Worm (Caenorhabditis elegans) whole organism, L4 larva: Measurements from ENCODE around the gene C01G5.5.
A peak's percentile ranks its signal among the peaks of the same experiment; 100 is the strongest.

Source experiments
- F49E8.2 ChIP-seq: sonication (generic microtip); optimal IDR thresholded peaks from 2 replicates; lab custom pipeline; 2016; ENCODE audit warnings: missing compliant biosample characterization, mild to moderate bottlenecking, missing genetic modification characterization, borderline replicate concordance
- R02D3.7 ChIP-seq: fragments of 150-350 bp; sonication (generic microtip); optimal IDR thresholded peaks from 3 replicates; lab custom pipeline; 2014; ENCODE audit warnings: missing biosample characterization, missing genetic modification characterization
- T26A8.4 ChIP-seq: fragments of 200-800 bp; sonication (Bioruptor generic); IDR thresholded peaks from 2 replicates; pipeline ENCODE4 v1.3.6; 2022; ENCODE audit warnings: missing genetic modification characterization, missing compliant biosample characterization
- Y48G9A.11 ChIP-seq: fragments of 200-800 bp; sonication (Bioruptor generic); IDR thresholded peaks from 2 replicates; pipeline ENCODE4 v1.3.6; 2022; ENCODE audit warnings: missing genetic modification reagents, missing genetic modification characterization, missing compliant biosample characterization
- Y5F2A.4 ChIP-seq: fragments of 200-800 bp; sonication (Bioruptor generic); optimal IDR thresholded peaks from 2 replicates; lab custom pipeline; 2018; ENCODE audit warnings: mild to moderate bottlenecking, missing genetic modification characterization, missing compliant biosample characterization
- Y75B8A.6 ChIP-seq: fragments of 200-800 bp; sonication (Bioruptor generic); IDR thresholded peaks from 2 replicates; pipeline ENCODE4 v1.3.6; 2022; ENCODE audit warnings: missing genetic modification reagents, missing genetic modification characterization, missing compliant biosample characterization
- aha-1 ChIP-seq: fragments of 150-350 bp; peaks from one replicate; lab custom pipeline; 2014; ENCODE audit warnings: missing biosample characterization, missing genetic modification characterization
- cey-2 ChIP-seq: sonication (generic microtip); optimal IDR thresholded peaks from 3 replicates; lab custom pipeline; 2017; ENCODE audit warnings: missing genetic modification characterization, mild to moderate bottlenecking, missing compliant biosample characterization, antibody characterized with exemption, borderline replicate concordance; ENCODE audit not compliant: insufficient read depth
- daf-12 ChIP-seq: fragments of 150-350 bp; optimal IDR thresholded peaks from 2 replicates; lab custom pipeline; 2014; ENCODE audit warnings: missing biosample characterization, missing genetic modification reagents, missing genetic modification characterization
- daf-16 ChIP-seq, 3 experiments: sonication (generic microtip); optimal IDR thresholded peaks; 2 replicates each; lab custom pipeline; 2016 to 2017; ENCODE audit warnings: missing genetic modification characterization in 3 of 3, missing genetic modification reagents in 3 of 3, mild to moderate bottlenecking in 2 of 3, missing compliant biosample characterization in 2 of 3, missing biosample characterization in 1 of 3, moderate library complexity in 1 of 3
- daf-8 ChIP-seq: fragments of 200-800 bp; sonication (Bioruptor generic); IDR thresholded peaks from 2 replicates; pipeline ENCODE4 v1.3.6; 2022; ENCODE audit warnings: missing genetic modification characterization, missing compliant biosample characterization
- dmd-6 ChIP-seq: fragments of 200-800 bp; sonication (Bioruptor generic); IDR thresholded peaks from 2 replicates; pipeline ENCODE4 v1.3.6; 2022; ENCODE audit warnings: missing genetic modification reagents, missing genetic modification characterization, missing compliant biosample characterization
- dmd-8 ChIP-seq: fragments of 200-800 bp; sonication (Bioruptor generic); IDR thresholded peaks from 2 replicates; pipeline ENCODE4 v1.3.6; 2022; ENCODE audit warnings: missing genetic modification characterization, missing compliant biosample characterization
- dmd-9 ChIP-seq: fragments of 200-800 bp; sonication (Bioruptor generic); IDR thresholded peaks from 2 replicates; pipeline ENCODE4 v1.3.6; 2022; ENCODE audit warnings: missing genetic modification reagents, missing genetic modification characterization, missing compliant biosample characterization
- dpl-1 ChIP-seq: fragments of 150-350 bp; optimal IDR thresholded peaks from 2 replicates; lab custom pipeline; 2014; ENCODE audit warnings: missing biosample characterization, missing genetic modification reagents, missing genetic modification characterization
- dve-1 ChIP-seq: sonication (generic microtip); optimal IDR thresholded peaks from 2 replicates; lab custom pipeline; 2017; ENCODE audit warnings: antibody characterized with exemption, mild to moderate bottlenecking, missing genetic modification characterization, missing compliant biosample characterization; ENCODE audit not compliant: insufficient read depth
- fos-1 ChIP-seq: fragments of 150-350 bp; optimal IDR thresholded peaks from 2 replicates; lab custom pipeline; 2014; ENCODE audit warnings: missing biosample characterization, missing genetic modification characterization
- hlh-11 ChIP-seq: fragments of 200-800 bp; sonication (Bioruptor generic); optimal IDR thresholded peaks from 2 replicates; lab custom pipeline; 2018; ENCODE audit warnings: mild to moderate bottlenecking, missing genetic modification characterization, missing compliant biosample characterization
- hlh-30 ChIP-seq: sonication (generic microtip); optimal IDR thresholded peaks from 2 replicates; lab custom pipeline; 2017; ENCODE audit warnings: antibody characterized with exemption, mild to moderate bottlenecking, missing genetic modification characterization, missing compliant biosample characterization; ENCODE audit not compliant: insufficient read depth
- hmg-1.1 ChIP-seq: fragments of 200-800 bp; sonication (Bioruptor generic); IDR thresholded peaks from 2 replicates; pipeline ENCODE4 v1.3.6; 2022; ENCODE audit warnings: missing genetic modification reagents, missing genetic modification characterization, missing compliant biosample characterization
- jun-1 ChIP-seq: fragments of 150-350 bp; optimal IDR thresholded peaks from 2 replicates; lab custom pipeline; 2014; ENCODE audit warnings: missing biosample characterization, missing genetic modification reagents, missing genetic modification characterization
- lin-15B ChIP-seq: fragments of 150-350 bp; sonication (generic microtip); optimal IDR thresholded peaks from 3 replicates; lab custom pipeline; 2014; ENCODE audit warnings: missing biosample characterization, missing genetic modification characterization
- lin-29 ChIP-seq: fragments of 200-800 bp; sonication (Bioruptor generic); IDR thresholded peaks from 2 replicates; pipeline ENCODE4 v1.3.6; 2022; ENCODE audit warnings: missing genetic modification reagents, missing genetic modification characterization, missing compliant biosample characterization
- lin-38 ChIP-seq: fragments of 200-800 bp; sonication (Bioruptor generic); IDR thresholded peaks from 2 replicates; pipeline ENCODE4 v1.3.6; 2022; ENCODE audit warnings: missing genetic modification reagents, missing genetic modification characterization, missing compliant biosample characterization
- lir-3 ChIP-seq: sonication (generic microtip); optimal IDR thresholded peaks from 2 replicates; lab custom pipeline; 2016; ENCODE audit warnings: mild to moderate bottlenecking, missing genetic modification characterization, missing compliant biosample characterization
- lsy-2 ChIP-seq, 2 experiments: fragments of 150-350 bp in 1 of 2; sonication (generic microtip) in 1 of 2; optimal IDR thresholded peaks; 2 replicates each; lab custom pipeline; 2014 to 2017; ENCODE audit warnings: missing biosample characterization in 2 of 2, missing genetic modification characterization in 2 of 2
- madf-9 ChIP-seq: fragments of 200-800 bp; sonication (Bioruptor generic); conservative IDR thresholded peaks from 2 replicates; pipeline ENCODE4 v1.3.6; 2022; ENCODE audit warnings: missing genetic modification reagents, missing genetic modification characterization, missing compliant biosample characterization
- mdl-1 ChIP-seq, 2 experiments: fragments of 150-350 bp in 1 of 2; sonication (generic microtip) in 1 of 2; optimal IDR thresholded peaks; 2 replicates each; lab custom pipeline; 2014 to 2017; ENCODE audit warnings: missing biosample characterization in 2 of 2, missing genetic modification characterization in 2 of 2
- mep-1 ChIP-seq: fragments of 150-350 bp; sonication (generic microtip); optimal IDR thresholded peaks from 3 replicates; lab custom pipeline; 2014; ENCODE audit warnings: missing biosample characterization, missing genetic modification characterization
- mes-2 ChIP-seq: sonication (generic microtip); optimal IDR thresholded peaks from 2 replicates; lab custom pipeline; 2016; ENCODE audit warnings: missing genotype, mild to moderate bottlenecking, missing genetic modification characterization, missing compliant biosample characterization; ENCODE audit not compliant: poor library complexity, severe bottlenecking
- mxl-3 ChIP-seq: fragments of 200-800 bp; sonication (Bioruptor generic); optimal IDR thresholded peaks from 2 replicates; lab custom pipeline; 2018; ENCODE audit warnings: mild to moderate bottlenecking, missing genetic modification characterization, missing compliant biosample characterization
- nhr-10 ChIP-seq: fragments of 150-350 bp; optimal IDR thresholded peaks from 2 replicates; lab custom pipeline; 2014; ENCODE audit warnings: missing biosample characterization, missing genetic modification characterization
- nhr-28 ChIP-seq: fragments of 150-350 bp; optimal IDR thresholded peaks from 2 replicates; lab custom pipeline; 2014; ENCODE audit warnings: missing biosample characterization, missing genetic modification characterization
- nhr-48 ChIP-seq: sonication (generic microtip); optimal IDR thresholded peaks from 2 replicates; lab custom pipeline; 2016; ENCODE audit warnings: mild to moderate bottlenecking, missing genetic modification characterization, missing compliant biosample characterization
- nhr-76 ChIP-seq: fragments of 150-350 bp; optimal IDR thresholded peaks from 2 replicates; lab custom pipeline; 2014; ENCODE audit warnings: missing biosample characterization, missing genetic modification characterization
- spr-1 ChIP-seq: sonication (generic microtip); optimal IDR thresholded peaks from 2 replicates; lab custom pipeline; 2016; ENCODE audit warnings: mild to moderate bottlenecking, missing genetic modification characterization, missing compliant biosample characterization
- tag-97 ChIP-seq: fragments of 200-800 bp; sonication (Bioruptor generic); IDR thresholded peaks from 2 replicates; pipeline ENCODE4 v1.3.6; 2022; ENCODE audit warnings: missing genetic modification characterization, missing compliant biosample characterization
- unc-130 ChIP-seq: sonication (generic microtip); optimal IDR thresholded peaks from 2 replicates; lab custom pipeline; 2016; ENCODE audit warnings: missing genetic modification reagents, missing genetic modification characterization, missing compliant biosample characterization
- unc-39 ChIP-seq: sonication (generic microtip); optimal IDR thresholded peaks from 2 replicates; lab custom pipeline; 2017; ENCODE audit warnings: missing biosample characterization, missing genetic modification characterization
- unc-62 ChIP-seq, 3 experiments: fragments of 150-350 bp in 1 of 3; sonication (generic microtip); optimal IDR thresholded peaks in 2 of 3; peaks in 1 of 3; 1 replicate in 1 of 3; 2 replicates in 2 of 3; lab custom pipeline; 2014 to 2017; ENCODE audit warnings: missing biosample characterization in 3 of 3, missing genetic modification characterization in 3 of 3, missing genetic modification reagents in 3 of 3, missing genotype in 1 of 3
- zfp-2 ChIP-seq: sonication (generic microtip); optimal IDR thresholded peaks from 2 replicates; lab custom pipeline; 2016; ENCODE audit warnings: mild to moderate bottlenecking, missing genetic modification characterization, missing compliant biosample characterization
- ztf-11 ChIP-seq: fragments of 150-350 bp; optimal IDR thresholded peaks from 2 replicates; lab custom pipeline; 2014; ENCODE audit warnings: missing biosample characterization, missing genetic modification characterization

C01G5.5 gene

ce11 chrIV:6554865-6555264, 30.5 kb downstream of the C01G5.5 start (continued):
- TF ChIP-seq Y5F2A.4 (GFP tag; lab: Kevin White, UChicago) (no peak), nhr-76 (tag; lab: Kevin White, UChicago) (no peak), dmd-8 (no peak), daf-16 (GFP tag; optimal IDR thresholded peaks at IDR 0.05; lab: Kevin White, UChicago) (no peak), daf-16 (tag; optimal IDR thresholded peaks at IDR 0.05; lab: Kevin White, UChicago) (peak; percentile 66), nhr-10 (tag; lab: Kevin White, UChicago) (peak; percentile 54), spr-1 (tag; lab: Kevin White, UChicago) (no peak), nhr-28 (peak; percentile 91), R02D3.7 (tag; lab: Kevin White, UChicago) (no peak), tag-97 (GFP tag; lab: Robert Waterston, UW) (no peak), mdl-1 (tag; optimal IDR thresholded peaks at IDR 0.05; lab: Kevin White, UChicago) (peak in 1 of 2 experiments; percentile 56), zfp-2 (no peak), madf-9 (no peak), Y75B8A.6 (no peak), Y48G9A.11 (no peak), nhr-48 (tag; lab: Kevin White, UChicago) (peak; percentile 26), jun-1 (tag; lab: Kevin White, UChicago) (no peak), lin-15B (tag; lab: Kevin White, UChicago) (no peak), daf-8 (no peak), T26A8.4 (no peak)
- TF ChIP-seq, all 104 proteins: peak for 20

- TF ChIP-seq mep-1 (peak; percentile 34), aha-1 (tag; lab: Kevin White, UChicago) (peak; percentile 56), lin-29 (no peak), nhr-76 (tag; lab: Kevin White, UChicago) (no peak), unc-39 (no peak), hlh-11 (tag; lab: Kevin White, UChicago) (peak; percentile 21), madf-9 (no peak), spr-1 (tag; lab: Kevin White, UChicago) (no peak), lir-3 (tag; lab: Kevin White, UChicago) (no peak), Y75B8A.6 (no peak), dmd-6 (GFP tag; lab: Robert Waterston, UW) (peak; percentile 58), lin-38 (GFP tag; lab: Robert Waterston, UW) (0 out of 2 replicates have a peak, but pooled peaks have one; percentile 22), hmg-1.1 (0 out of 2 replicates have a peak, but pooled peaks have one; percentile 19), daf-12 (tag; lab: Kevin White, UChicago) (no peak), mdl-1 (tag; optimal IDR thresholded peaks at IDR 0.05; lab: Kevin White, UChicago) (peak in 1 of 2 experiments; percentile 74), cey-2 (peak; percentile 80), unc-62 (GFP tag; optimal IDR thresholded peaks at IDR 0.05 in 1 of 2; lab: Kevin White, UChicago) (peak in 1 of 2 experiments; percentile 9), unc-62 (tag; optimal IDR thresholded peaks at IDR 0.05; lab: Kevin White, UChicago) (no peak), dmd-9 (no peak), fos-1 (tag; lab: Kevin White, UChicago) (no peak), unc-130 (GFP tag; lab: Kevin White, UChicago) (no peak), lsy-2 (tag; optimal IDR thresholded peaks at IDR 0.05; lab: Kevin White, UChicago) (peak in 1 of 2 experiments; percentile 43), mxl-3 (GFP tag; lab: Kevin White, UChicago) (peak; percentile 49), dpl-1 (GFP tag; lab: Kevin White, UChicago) (peak; percentile 72), ztf-11 (tag; lab: Kevin White, UChicago) (no peak), mes-2 (peak; percentile 23), dve-1 (tag; lab: Kevin White, UChicago) (peak; percentile 56), F49E8.2 (tag; lab: Kevin White, UChicago) (no peak), daf-16 (GFP tag; optimal IDR thresholded peaks at IDR 0.05; lab: Kevin White, UChicago) (peak in 1 of 2 experiments; percentile 7), daf-16 (tag; optimal IDR thresholded peaks at IDR 0.05; lab: Kevin White, UChicago) (peak; percentile 55), hlh-30 (peak; percentile 82)
Observed at ce11 chrIV:6555388-6556330, 31.2 kb downstream of the C01G5.5 start, which contains the start of gene paqr-1. TSS of gene paqr-1 (minus strand) at chrIV:6555438.
